Worm (Caenorhabditis elegans) whole organism, L4 larva: ENCODE measurements around the gene F13D11.3.
A peak's percentile ranks its signal among the peaks of the same experiment; 100 is the strongest.

Experiments
- D1046.2 ChIP-seq: fragments of 200-800 bp; sonication (Bioruptor generic); IDR thresholded peaks from 2 replicates; pipeline ENCODE4 v1.3.6; 2022; ENCODE audit warnings: missing genetic modification characterization, missing compliant biosample characterization
- F37D6.2 ChIP-seq: sonication (generic microtip); optimal IDR thresholded peaks from 2 replicates; lab custom pipeline; 2016; ENCODE audit warnings: mild to moderate bottlenecking, missing genetic modification characterization, missing compliant biosample characterization
- T26A8.4 ChIP-seq: fragments of 200-800 bp; sonication (Bioruptor generic); IDR thresholded peaks from 2 replicates; pipeline ENCODE4 v1.3.6; 2022; ENCODE audit warnings: missing genetic modification characterization, missing compliant biosample characterization
- aha-1 ChIP-seq: fragments of 150-350 bp; peaks from one replicate; lab custom pipeline; 2014; ENCODE audit warnings: missing biosample characterization, missing genetic modification characterization
- attf-4 ChIP-seq: sonication (generic microtip); optimal IDR thresholded peaks from 3 replicates; lab custom pipeline; 2017; ENCODE audit warnings: missing biosample characterization, missing genetic modification characterization
- ceh-20 ChIP-seq: fragments of 200-800 bp; sonication (Bioruptor generic); IDR thresholded peaks from 2 replicates; pipeline ENCODE4 v1.3.6; 2022; ENCODE audit warnings: missing genetic modification reagents, missing genetic modification characterization, missing compliant biosample characterization
- ceh-28 ChIP-seq: fragments of 150-350 bp; optimal IDR thresholded peaks from 2 replicates; lab custom pipeline; 2014; ENCODE audit warnings: missing biosample characterization, missing genetic modification reagents, missing genetic modification characterization
- ceh-32 ChIP-seq: sonication (generic microtip); optimal IDR thresholded peaks from 2 replicates; lab custom pipeline; 2016; ENCODE audit warnings: mild to moderate bottlenecking, missing genetic modification characterization, missing compliant biosample characterization; ENCODE audit not compliant: poor library complexity
- ctbp-1 ChIP-seq: fragments of 200-800 bp; sonication (Bioruptor generic); IDR thresholded peaks from 2 replicates; pipeline ENCODE4 v1.3.6; 2022; ENCODE audit warnings: missing genetic modification reagents, missing genetic modification characterization, missing compliant biosample characterization
- daf-12 ChIP-seq: fragments of 150-350 bp; optimal IDR thresholded peaks from 2 replicates; lab custom pipeline; 2014; ENCODE audit warnings: missing biosample characterization, missing genetic modification reagents, missing genetic modification characterization
- daf-16 ChIP-seq, 3 experiments: sonication (generic microtip); optimal IDR thresholded peaks; 2 replicates each; lab custom pipeline; 2016 to 2017; ENCODE audit warnings: missing genetic modification characterization in 3 of 3, missing genetic modification reagents in 3 of 3, mild to moderate bottlenecking in 2 of 3, missing compliant biosample characterization in 2 of 3, missing biosample characterization in 1 of 3, moderate library complexity in 1 of 3
- dmd-6 ChIP-seq: fragments of 200-800 bp; sonication (Bioruptor generic); IDR thresholded peaks from 2 replicates; pipeline ENCODE4 v1.3.6; 2022; ENCODE audit warnings: missing genetic modification reagents, missing genetic modification characterization, missing compliant biosample characterization
- egl-27 ChIP-seq: sonication (generic microtip); optimal IDR thresholded peaks from 3 replicates; lab custom pipeline; 2017; ENCODE audit warnings: missing biosample characterization, missing genetic modification reagents, missing genetic modification characterization
- egl-43 ChIP-seq: fragments of 200-800 bp; sonication (Bioruptor generic); IDR thresholded peaks from 2 replicates; pipeline ENCODE4 v1.3.6; 2022; ENCODE audit warnings: missing genetic modification reagents, missing genetic modification characterization, missing compliant biosample characterization
- gei-8 ChIP-seq: fragments of 200-800 bp; sonication (Bioruptor generic); optimal IDR thresholded peaks from 2 replicates; lab custom pipeline; 2018; ENCODE audit warnings: mild to moderate bottlenecking, missing genetic modification characterization, missing compliant biosample characterization
- hlh-11 ChIP-seq: fragments of 200-800 bp; sonication (Bioruptor generic); optimal IDR thresholded peaks from 2 replicates; lab custom pipeline; 2018; ENCODE audit warnings: mild to moderate bottlenecking, missing genetic modification characterization, missing compliant biosample characterization
- hlh-30 ChIP-seq: sonication (generic microtip); optimal IDR thresholded peaks from 2 replicates; lab custom pipeline; 2017; ENCODE audit warnings: antibody characterized with exemption, mild to moderate bottlenecking, missing genetic modification characterization, missing compliant biosample characterization; ENCODE audit not compliant: insufficient read depth
- hmg-1.1 ChIP-seq: fragments of 200-800 bp; sonication (Bioruptor generic); IDR thresholded peaks from 2 replicates; pipeline ENCODE4 v1.3.6; 2022; ENCODE audit warnings: missing genetic modification reagents, missing genetic modification characterization, missing compliant biosample characterization
- jun-1 ChIP-seq: fragments of 150-350 bp; optimal IDR thresholded peaks from 2 replicates; lab custom pipeline; 2014; ENCODE audit warnings: missing biosample characterization, missing genetic modification reagents, missing genetic modification characterization
- lim-7 ChIP-seq: fragments of 200-800 bp; sonication (Bioruptor generic); IDR thresholded peaks from 2 replicates; pipeline ENCODE4 v1.3.6; 2022; ENCODE audit warnings: missing genetic modification characterization, missing compliant biosample characterization
- lin-1 ChIP-seq: fragments of 200-800 bp; sonication (Bioruptor generic); IDR thresholded peaks from 2 replicates; pipeline ENCODE4 v1.3.6; 2022; ENCODE audit warnings: missing genetic modification reagents, missing genetic modification characterization, missing compliant biosample characterization
- lin-29 ChIP-seq: fragments of 200-800 bp; sonication (Bioruptor generic); IDR thresholded peaks from 2 replicates; pipeline ENCODE4 v1.3.6; 2022; ENCODE audit warnings: missing genetic modification reagents, missing genetic modification characterization, missing compliant biosample characterization
- lin-38 ChIP-seq: fragments of 200-800 bp; sonication (Bioruptor generic); IDR thresholded peaks from 2 replicates; pipeline ENCODE4 v1.3.6; 2022; ENCODE audit warnings: missing genetic modification reagents, missing genetic modification characterization, missing compliant biosample characterization
- lsy-2 ChIP-seq, 2 experiments: fragments of 150-350 bp in 1 of 2; sonication (generic microtip) in 1 of 2; optimal IDR thresholded peaks; 2 replicates each; lab custom pipeline; 2014 to 2017; ENCODE audit warnings: missing biosample characterization in 2 of 2, missing genetic modification characterization in 2 of 2
- mdl-1 ChIP-seq, 2 experiments: fragments of 150-350 bp in 1 of 2; sonication (generic microtip) in 1 of 2; optimal IDR thresholded peaks; 2 replicates each; lab custom pipeline; 2014 to 2017; ENCODE audit warnings: missing biosample characterization in 2 of 2, missing genetic modification characterization in 2 of 2
- mep-1 ChIP-seq: fragments of 150-350 bp; sonication (generic microtip); optimal IDR thresholded peaks from 3 replicates; lab custom pipeline; 2014; ENCODE audit warnings: missing biosample characterization, missing genetic modification characterization
- mes-2 ChIP-seq: sonication (generic microtip); optimal IDR thresholded peaks from 2 replicates; lab custom pipeline; 2016; ENCODE audit warnings: missing genotype, mild to moderate bottlenecking, missing genetic modification characterization, missing compliant biosample characterization; ENCODE audit not compliant: poor library complexity, severe bottlenecking
- mxl-2 ChIP-seq: fragments of 200-800 bp; sonication (Bioruptor generic); conservative IDR thresholded peaks from 2 replicates; pipeline ENCODE4 v1.3.6; 2022; ENCODE audit warnings: missing genetic modification reagents, missing genetic modification characterization, missing compliant biosample characterization
- mxl-3 ChIP-seq: fragments of 200-800 bp; sonication (Bioruptor generic); optimal IDR thresholded peaks from 2 replicates; lab custom pipeline; 2018; ENCODE audit warnings: mild to moderate bottlenecking, missing genetic modification characterization, missing compliant biosample characterization
- nhr-237 ChIP-seq: sonication (generic microtip); optimal IDR thresholded peaks from 2 replicates; lab custom pipeline; 2017; ENCODE audit warnings: missing biosample characterization, missing genetic modification characterization
- nhr-28 ChIP-seq: fragments of 150-350 bp; optimal IDR thresholded peaks from 2 replicates; lab custom pipeline; 2014; ENCODE audit warnings: missing biosample characterization, missing genetic modification characterization
- nhr-77 ChIP-seq: fragments of 150-350 bp; optimal IDR thresholded peaks from 2 replicates; lab custom pipeline; 2014; ENCODE audit warnings: missing biosample characterization, missing genetic modification characterization
- pha-4 ChIP-seq, 2 experiments: fragments of 150-350 bp in 1 of 2; fragments of 200-800 bp in 1 of 2; sonication (Bioruptor generic) in 1 of 2; IDR thresholded peaks in 1 of 2; optimal IDR thresholded peaks in 1 of 2; 2 replicates each; pipeline versions ENCODE4 v1.3.6 to Lab custom; 2014 to 2022; ENCODE audit warnings: missing genetic modification characterization in 2 of 2, missing genetic modification reagents in 2 of 2, missing biosample characterization in 1 of 2, missing compliant biosample characterization in 1 of 2
- php-3 ChIP-seq: fragments of 200-800 bp; sonication (Bioruptor generic); IDR thresholded peaks from 2 replicates; pipeline ENCODE4 v1.3.6; 2022; ENCODE audit warnings: missing genetic modification reagents, missing genetic modification characterization, missing compliant biosample characterization
- pqm-1 ChIP-seq: sonication (generic microtip); optimal IDR thresholded peaks from 2 replicates; lab custom pipeline; 2017; ENCODE audit warnings: missing biosample characterization, missing genetic modification characterization
- rbr-2 ChIP-seq: sonication (generic microtip); optimal IDR thresholded peaks from 2 replicates; lab custom pipeline; 2016; ENCODE audit warnings: missing genotype, missing genetic modification characterization, missing compliant biosample characterization
- sdz-12 ChIP-seq: fragments of 200-800 bp; sonication (Bioruptor generic); optimal IDR thresholded peaks from 2 replicates; lab custom pipeline; 2018; ENCODE audit warnings: mild to moderate bottlenecking, missing genetic modification characterization, missing compliant biosample characterization
- spr-1 ChIP-seq: sonication (generic microtip); optimal IDR thresholded peaks from 2 replicates; lab custom pipeline; 2016; ENCODE audit warnings: mild to moderate bottlenecking, missing genetic modification characterization, missing compliant biosample characterization
- spr-3 ChIP-seq: fragments of 200-800 bp; sonication (Bioruptor generic); optimal IDR thresholded peaks from 2 replicates; lab custom pipeline; 2018; ENCODE audit warnings: mild to moderate bottlenecking, missing genetic modification characterization, missing compliant biosample characterization
- tra-1 ChIP-seq: fragments of 200-800 bp; sonication (Bioruptor generic); IDR thresholded peaks from 2 replicates; pipeline ENCODE4 v1.3.6; 2022; ENCODE audit warnings: missing genetic modification reagents, missing genetic modification characterization, missing compliant biosample characterization
- unc-130 ChIP-seq: sonication (generic microtip); optimal IDR thresholded peaks from 2 replicates; lab custom pipeline; 2016; ENCODE audit warnings: missing genetic modification reagents, missing genetic modification characterization, missing compliant biosample characterization
- unc-62 ChIP-seq, 3 experiments: fragments of 150-350 bp in 1 of 3; sonication (generic microtip); optimal IDR thresholded peaks in 2 of 3; peaks in 1 of 3; 1 replicate in 1 of 3; 2 replicates in 2 of 3; lab custom pipeline; 2014 to 2017; ENCODE audit warnings: missing biosample characterization in 3 of 3, missing genetic modification characterization in 3 of 3, missing genetic modification reagents in 3 of 3, missing genotype in 1 of 3
- vab-7 ChIP-seq: fragments of 200-800 bp; sonication (Bioruptor generic); IDR thresholded peaks from 2 replicates; pipeline ENCODE4 v1.3.6; 2022; ENCODE audit warnings: missing genetic modification reagents, missing genetic modification characterization, missing compliant biosample characterization
- zag-1 ChIP-seq: fragments of 150-350 bp; optimal IDR thresholded peaks from 2 replicates; lab custom pipeline; 2014; ENCODE audit warnings: missing biosample characterization, missing genetic modification characterization
- zfp-3 ChIP-seq: fragments of 200-800 bp; sonication (Bioruptor generic); conservative IDR thresholded peaks from 2 replicates; pipeline ENCODE4 v1.3.6; 2022; ENCODE audit warnings: missing genetic modification reagents, missing genetic modification characterization, missing compliant biosample characterization

The F13D11.3 gene

DNA sequence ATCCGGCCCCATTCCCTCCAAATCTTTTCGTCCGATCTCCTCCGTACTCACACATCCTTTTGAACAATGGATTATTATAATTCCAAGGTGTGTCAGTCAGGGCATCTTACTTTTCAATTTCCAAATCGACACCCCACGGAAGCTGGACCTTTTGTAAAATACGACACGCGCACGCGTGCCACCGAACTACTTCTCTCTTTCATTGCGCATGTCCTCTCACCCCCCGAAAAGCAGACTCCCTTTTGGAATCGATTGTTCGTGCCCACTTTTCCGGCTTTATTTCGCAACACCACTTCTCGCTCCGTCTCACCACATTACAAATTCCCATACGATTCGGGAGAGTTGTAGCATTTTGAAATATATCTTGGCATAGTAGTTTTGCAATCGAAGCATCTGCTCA, 41.5 kb upstream of the F13D11.3 start:
- TF ChIP-seq F37D6.2 (tag; lab: Kevin White, UChicago) (peak; percentile 16), mes-2 (tag; lab: Kevin White, UChicago) (peak; percentile 20), aha-1 (tag; lab: Kevin White, UChicago) (peak; percentile 78), lsy-2 (tag; optimal IDR thresholded peaks at IDR 0.05; lab: Kevin White, UChicago) (peak in 1 of 2 experiments; percentile 50), D1046.2 (GFP tag; lab: Robert Waterston, UW) (no peak), mep-1 (tag; lab: Kevin White, UChicago) (peak; percentile 47), unc-130 (no peak), hlh-11 (tag; lab: Kevin White, UChicago) (peak; percentile 7), dmd-6 (0 out of 2 replicates have a peak, but pooled peaks have one; percentile 8), ctbp-1 (0 out of 2 replicates have a peak, but pooled peaks have one; percentile 43), egl-43 (GFP tag; lab: Robert Waterston, UW) (peak; percentile 75), ceh-28 (tag; lab: Kevin White, UChicago) (peak; percentile 46), T26A8.4 (GFP tag; lab: Robert Waterston, UW) (peak; percentile 56; the same call in 1 of the 2 replicates), mxl-2 (no peak), hlh-30 (tag; lab: Kevin White, UChicago) (peak; percentile 24), egl-27 (tag; lab: Kevin White, UChicago) (no peak), nhr-237 (tag; lab: Kevin White, UChicago) (no peak), php-3 (no peak), mdl-1 (tag; optimal IDR thresholded peaks at IDR 0.05; lab: Kevin White, UChicago) (peak in 1 of 2 experiments; percentile 39), hmg-1.1 (peak; percentile 64), rbr-2 (peak; percentile 53)

DNA sequence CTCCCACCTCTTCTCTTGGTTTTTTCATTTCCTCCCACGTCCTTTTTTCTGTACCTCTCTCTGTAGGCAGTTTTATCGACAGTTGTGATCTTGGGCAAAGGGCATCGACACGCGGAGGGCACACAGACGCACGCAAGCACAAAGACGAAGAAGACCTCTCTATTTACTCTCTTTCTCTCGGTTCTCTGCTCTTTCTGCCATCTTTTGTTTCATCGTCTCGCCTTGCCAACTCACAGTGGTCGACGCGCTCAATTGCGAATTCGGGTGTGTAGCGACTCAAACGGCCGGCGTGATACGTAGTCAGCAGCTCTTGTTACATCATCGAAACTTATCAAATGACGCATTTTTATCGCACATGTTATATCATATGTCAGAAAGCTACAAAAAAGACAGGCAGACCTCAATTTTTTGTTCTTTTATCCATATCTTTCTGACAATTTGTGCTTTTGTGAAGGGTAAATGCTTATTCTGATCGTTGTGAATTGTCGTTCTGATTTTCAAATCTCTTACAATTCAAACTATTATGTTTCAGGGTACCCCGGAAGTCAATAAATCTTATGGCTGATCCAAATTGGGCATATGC, 35.4 kb upstream of the F13D11.3 start, which contains the start of gene puf-9:
Gene puf-9 (plus strand): TSS at position 533 of the 583 bp plus-strand sequence.
- peak; percentile 96 for TF ChIP-seq mes-2 (tag; lab: Kevin White, UChicago)
- peak; percentile 98 for TF ChIP-seq ceh-20 (GFP tag; lab: Robert Waterston, UW)
- TF ChIP-seq sdz-12 (GFP tag; lab: Kevin White, UChicago): peak; percentile 80
- peak; percentile 86 for TF ChIP-seq spr-3
- TF ChIP-seq mxl-3 (GFP tag; lab: Kevin White, UChicago): peak; percentile 99
- peak; percentile 84 for TF ChIP-seq mxl-2
- TF ChIP-seq egl-27 (tag; lab: Kevin White, UChicago): no peak
- TF ChIP-seq lin-38 (GFP tag; lab: Robert Waterston, UW): peak; percentile 99
- peak; percentile 78 for TF ChIP-seq vab-7
- TF ChIP-seq aha-1 (tag; lab: Kevin White, UChicago): peak; percentile 100
- peak; percentile 96 for TF ChIP-seq jun-1
- TF ChIP-seq php-3: peak; percentile 94
- peak; percentile 78 for TF ChIP-seq zag-1 (tag; lab: Kevin White, UChicago)
- peak; percentile 53; the same call in 1 of the 2 replicates for TF ChIP-seq lim-7 (GFP tag; lab: Robert Waterston, UW)
- peak; percentile 95 for TF ChIP-seq T26A8.4 (GFP tag; lab: Robert Waterston, UW)
- peak; percentile 100 for TF ChIP-seq nhr-28 (tag; lab: Kevin White, UChicago)
- peak; percentile 91 for TF ChIP-seq lin-29 (GFP tag; lab: Robert Waterston, UW)
- TF ChIP-seq unc-62 (GFP tag; optimal IDR thresholded peaks at IDR 0.05 in 1 of 2; lab: Kevin White, UChicago): peak; percentile 41 to 100
- TF ChIP-seq unc-62 (tag; optimal IDR thresholded peaks at IDR 0.05; lab: Kevin White, UChicago): peak; percentile 25
- TF ChIP-seq dmd-6: peak; percentile 100
- TF ChIP-seq daf-12 (tag; lab: Kevin White, UChicago): no peak
- peak; percentile 98 for TF ChIP-seq rbr-2
- peak; percentile 76 for TF ChIP-seq attf-4
- peak; percentile 98 for TF ChIP-seq lin-1 (GFP tag; lab: Robert Waterston, UW)
- peak; percentile 92 for TF ChIP-seq spr-1 (tag; lab: Kevin White, UChicago)
- TF ChIP-seq pqm-1 (tag; lab: Kevin White, UChicago): peak; percentile 89
- peak; percentile 95 for TF ChIP-seq zfp-3 (GFP tag; lab: Robert Waterston, UW)
- TF ChIP-seq tra-1: peak; percentile 99
- TF ChIP-seq lsy-2 (tag; optimal IDR thresholded peaks at IDR 0.05; lab: Kevin White, UChicago): peak; percentile 92 to 97
- peak; percentile 80 for TF ChIP-seq ceh-32 (tag; lab: Kevin White, UChicago)
- peak; percentile 99 for TF ChIP-seq nhr-77 (tag; lab: Kevin White, UChicago)
- TF ChIP-seq gei-8 (GFP tag; lab: Kevin White, UChicago): peak; percentile 94
- TF ChIP-seq daf-16 (GFP tag; optimal IDR thresholded peaks at IDR 0.05; lab: Kevin White, UChicago): peak; percentile 76 to 94
- TF ChIP-seq daf-16 (tag; optimal IDR thresholded peaks at IDR 0.05; lab: Kevin White, UChicago): peak; percentile 98
- peak; percentile 97 for TF ChIP-seq pha-4 (GFP tag; IDR thresholded peaks at IDR 0.05; lab: Robert Waterston, UW)
- peak; percentile 72 for TF ChIP-seq pha-4 (tag; optimal IDR thresholded peaks at IDR 0.05; lab: Kevin White, UChicago)
